Fruit fly (Drosophila melanogaster): ENCODE results near the gene CG6321.

Gene CG6321

DNA sequence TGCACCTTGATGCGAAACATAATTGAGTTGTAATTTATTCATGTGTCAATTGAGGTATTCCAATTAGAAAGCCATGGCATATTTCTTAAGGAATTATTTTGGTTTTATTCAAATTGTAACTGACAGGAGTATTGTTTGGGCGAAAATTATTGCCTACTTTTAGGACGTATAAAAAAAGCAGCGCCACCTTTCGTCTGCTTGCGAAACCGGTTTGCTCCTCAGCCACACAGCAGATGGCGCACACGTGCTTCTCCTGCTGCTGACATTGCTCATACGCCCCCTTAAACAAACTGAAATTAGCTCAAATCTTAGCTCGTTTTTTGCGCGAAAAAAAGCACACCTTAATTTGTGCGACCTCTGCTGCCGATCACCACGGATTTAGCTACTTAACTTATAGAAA lies 13.1 kb downstream of the CG6321 start (continued):
- TF ChIP-seq sna (GFP tag; IDR thresholded peaks at IDR 0.05; ENCODE audit: partially characterized antibody) (no peak), CG43689 (GFP tag; IDR thresholded peaks at IDR 0.05) (peak; percentile 50; the same call in 1 of the 2 replicates), z (GFP tag; IDR thresholded peaks at IDR 0.05) (peak; percentile 43; the same call in 1 of the 3 replicates), lilli (GFP tag; optimal IDR thresholded peaks at IDR 0.05) (peak; percentile 69), vvl (GFP tag; IDR thresholded peaks at IDR 0.05) (peak; percentile 87), CG9876 (GFP tag; optimal IDR thresholded peaks at IDR 0.05) (peak; percentile 83), sens-2 (GFP tag; IDR thresholded peaks at IDR 0.05) (peak; percentile 76), CG42726 (GFP tag; IDR thresholded peaks at IDR 0.05; ENCODE audit: partially characterized antibody) (no peak; the same call in 1 of the 2 replicates), gsb (GFP tag; IDR thresholded peaks at IDR 0.05) (peak; percentile 68), Sox100B (GFP tag; optimal IDR thresholded peaks at IDR 0.05) (peak; percentile 17), wdn (GFP tag; IDR thresholded peaks at IDR 0.05) (no peak), dmrt99B (tag; optimal IDR thresholded peaks at IDR 0.05) (peak; percentile 54), CG31365 (tag; optimal IDR thresholded peaks at IDR 0.05) (peak; percentile 59), CG7987 (GFP tag; optimal IDR thresholded peaks at IDR 0.05) (peak; percentile 85), CG6272 (GFP tag; IDR thresholded peaks at IDR 0.05) (peak; percentile 31; the same call in 1 of the 2 replicates), CG17385 (GFP tag; optimal IDR thresholded peaks at IDR 0.05) (peak; percentile 64), cwo (GFP tag; optimal IDR thresholded peaks at IDR 0.05) (no peak), CG1603 (tag; optimal IDR thresholded peaks at IDR 0.05) (peak; percentile 82), rib (GFP tag; IDR thresholded peaks at IDR 0.05) (no peak), CG3281 (GFP tag; optimal IDR thresholded peaks at IDR 0.05) (peak; percentile 7), CG33557 (GFP tag; optimal IDR thresholded peaks at IDR 0.05) (peak; percentile 53), CG1602 (GFP tag; optimal IDR thresholded peaks at IDR 0.05) (peak; percentile 62), Blimp-1 (GFP tag; optimal IDR thresholded peaks at IDR 0.05) (peak; percentile 31), zfh1 (GFP tag; IDR thresholded peaks at IDR 0.05) (peak; percentile 84), NC2α (GFP tag; optimal IDR thresholded peaks at IDR 0.05) (peak; percentile 76), CG11247 (GFP tag; IDR thresholded peaks at IDR 0.05) (peak; percentile 90), Jarid2 (GFP tag; optimal IDR thresholded peaks at IDR 0.05) (peak; percentile 51), CG15514 (GFP tag; optimal IDR thresholded peaks at IDR 0.05) (peak; percentile 48), CG11695 (GFP tag; IDR thresholded peaks at IDR 0.05) (no peak), CG12659 (GFP tag; optimal IDR thresholded peaks at IDR 0.05) (peak; percentile 46), E2f1 (GFP tag; IDR thresholded peaks at IDR 0.05) (peak; percentile 63), dati (GFP tag; IDR thresholded peaks at IDR 0.05) (peak; percentile 36; the same call in 1 of the 2 replicates), chif (GFP tag; optimal IDR thresholded peaks at IDR 0.05) (peak; percentile 60 to 90), H2.0 (GFP tag; IDR thresholded peaks at IDR 0.05) (peak; percentile 67), Vsx1 (GFP tag; optimal IDR thresholded peaks at IDR 0.05) (peak; percentile 83), Rx (GFP tag; IDR thresholded peaks at IDR 0.05) (peak; percentile 71), luna (GFP tag; optimal IDR thresholded peaks at IDR 0.05) (no peak), CG8924 (tag; optimal IDR thresholded peaks at IDR 0.05) (peak; percentile 19), CG6654 (GFP tag; optimal IDR thresholded peaks at IDR 0.05) (peak; percentile 36), CG30020 (tag; optimal IDR thresholded peaks at IDR 0.05) (no peak), gfzf (GFP tag; optimal IDR thresholded peaks at IDR 0.05) (no peak), C15 (GFP tag; IDR thresholded peaks at IDR 0.05) (no peak), CG4360 (GFP tag; IDR thresholded peaks at IDR 0.05) (no peak; the same call in 1 of the 2 replicates), sd (tag; optimal IDR thresholded peaks at IDR 0.05) (no peak), CG4282 (GFP tag; optimal IDR thresholded peaks at IDR 0.05) (peak; percentile 40), CG11696 (GFP tag; IDR thresholded peaks at IDR 0.05) (no peak), CG3995 (GFP tag; optimal IDR thresholded peaks at IDR 0.05) (no peak), lola (GFP tag; optimal IDR thresholded peaks at IDR 0.05) (peak in 1 of 3 experiments; percentile 39), Tbp (GFP tag; optimal IDR thresholded peaks at IDR 0.05) (no peak), CG10209 (GFP tag; optimal IDR thresholded peaks at IDR 0.05) (peak; percentile 57), trh (GFP tag; optimal IDR thresholded peaks at IDR 0.05) (peak; percentile 28)

Measured in whole organism, embryonic.